Fruit fly (Drosophila melanogaster) whole organism: ENCODE measurements around the gene Dredd.

Source experiments
- CG8478 ChIP-seq: fragments of >200 bp; optimal IDR thresholded peaks from 2 replicates; lab custom pipeline; 2018; ENCODE audit warnings: inconsistent platforms
- Dll ChIP-seq: fragments of >200 bp; optimal IDR thresholded peaks from 2 replicates; lab custom pipeline; 2017
- EcR ChIP-seq, 2 experiments: fragments of >200 bp; optimal IDR thresholded peaks; 2 replicates each; lab custom pipeline; 2017; ENCODE audit warnings: missing biosample characterization in 2 of 2, missing genetic modification characterization in 2 of 2, missing genetic modification reagents in 2 of 2
- pan ChIP-seq: fragments of >200 bp; optimal IDR thresholded peaks from 2 replicates; lab custom pipeline; 2017
- psq ChIP-seq: fragments of >200 bp; optimal IDR thresholded peaks from 2 replicates; lab custom pipeline; 2017
- usp ChIP-seq: fragments of >200 bp; optimal IDR thresholded peaks from 2 replicates; lab custom pipeline; 2017; ENCODE audit warnings: missing biosample characterization, missing genetic modification characterization, mixed read lengths

The Dredd gene

DNA sequence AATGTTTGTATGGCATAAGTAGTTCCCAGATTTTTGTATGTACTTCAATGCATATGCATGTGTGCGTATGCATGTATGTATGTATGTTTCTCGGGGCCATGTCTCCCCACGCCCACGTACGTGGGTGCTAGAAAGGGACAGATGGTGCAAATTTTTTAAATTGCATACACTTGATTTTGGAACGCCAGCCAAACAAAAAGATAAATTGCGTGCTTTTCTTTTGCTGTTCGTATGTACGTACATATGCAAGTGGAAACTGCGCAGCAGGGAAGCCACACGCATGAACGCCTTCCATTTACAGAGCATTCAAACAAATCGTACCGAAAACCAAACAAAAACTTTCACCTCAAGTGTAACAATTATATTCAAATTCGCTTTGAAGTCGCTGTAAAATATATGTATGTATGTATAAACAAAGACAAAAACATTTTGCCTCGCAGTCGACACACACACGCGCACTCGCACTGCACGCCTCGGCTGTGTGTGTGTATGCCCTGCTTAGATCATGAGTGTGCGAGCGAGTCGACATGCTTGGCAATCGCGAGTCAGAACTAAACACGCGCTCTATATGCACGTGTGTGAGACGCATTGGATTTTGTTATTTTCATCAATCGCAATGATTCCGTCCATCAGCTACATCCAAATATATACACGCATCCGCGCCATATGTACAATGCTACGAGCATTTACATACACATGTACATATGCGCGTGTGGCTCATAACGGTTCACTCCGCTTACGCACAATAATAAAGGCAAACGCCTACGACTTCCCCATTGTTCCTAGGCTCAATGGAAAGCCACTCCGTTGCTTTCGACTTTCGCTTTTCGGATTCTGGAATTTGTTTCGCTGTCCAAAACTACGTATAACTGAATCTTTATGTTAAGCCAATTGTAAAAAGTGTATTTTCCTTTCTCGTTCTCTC is 1.5 kb upstream of the Dredd start:
- TF ChIP-seq psq = no peak
- no peak for TF ChIP-seq Dll (lab: Kevin White, UChicago)
- TF ChIP-seq EcR (GFP tag; optimal IDR thresholded peaks at IDR 0.05; lab: Kevin White, UChicago) = no peak
- peak; percentile 29 for TF ChIP-seq CG8478

DNA sequence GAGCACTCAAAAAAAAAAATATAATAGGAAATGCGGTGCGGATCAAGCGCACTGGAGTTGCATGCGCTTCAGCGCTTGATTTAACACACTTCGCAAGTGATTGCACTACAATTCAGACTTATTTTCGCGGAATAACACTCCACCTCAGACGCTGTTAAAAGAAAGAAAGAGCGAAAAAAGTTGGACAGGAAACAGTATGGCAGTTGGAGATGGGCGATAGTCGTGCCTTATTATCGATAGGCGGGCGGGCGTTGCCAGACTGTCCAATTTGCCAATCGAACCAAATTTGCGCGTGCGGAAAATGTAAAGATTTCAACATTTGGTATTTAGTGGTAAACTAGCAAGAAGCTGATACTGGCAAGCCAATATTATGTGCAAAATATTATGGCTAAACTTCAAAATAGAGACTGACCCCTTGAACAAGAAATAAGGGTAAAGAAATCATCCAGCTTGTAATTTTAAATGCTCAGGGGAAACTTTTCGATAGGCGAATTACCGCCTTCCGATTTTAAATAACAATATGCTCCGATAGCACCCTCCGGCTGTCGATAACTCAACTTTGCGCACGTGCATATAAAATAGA is 6.0 kb downstream of the Dredd start, which contains the start of the genes RpL36 and Mybbp1A:
RpL36 (minus strand) TSS at position 245 of the 583 bp plus-strand sequence.
Mybbp1A (plus strand) TSS at position 535 of the 583 bp plus-strand sequence.
- TF ChIP-seq CG8478 (no peak), usp (GFP tag; lab: Kevin White, UChicago) (no peak), Dll (lab: Kevin White, UChicago) (no peak), psq (no peak), EcR (GFP tag; optimal IDR thresholded peaks at IDR 0.05; lab: Kevin White, UChicago) (no peak), pan (lab: Kevin White, UChicago) (no peak)

DNA sequence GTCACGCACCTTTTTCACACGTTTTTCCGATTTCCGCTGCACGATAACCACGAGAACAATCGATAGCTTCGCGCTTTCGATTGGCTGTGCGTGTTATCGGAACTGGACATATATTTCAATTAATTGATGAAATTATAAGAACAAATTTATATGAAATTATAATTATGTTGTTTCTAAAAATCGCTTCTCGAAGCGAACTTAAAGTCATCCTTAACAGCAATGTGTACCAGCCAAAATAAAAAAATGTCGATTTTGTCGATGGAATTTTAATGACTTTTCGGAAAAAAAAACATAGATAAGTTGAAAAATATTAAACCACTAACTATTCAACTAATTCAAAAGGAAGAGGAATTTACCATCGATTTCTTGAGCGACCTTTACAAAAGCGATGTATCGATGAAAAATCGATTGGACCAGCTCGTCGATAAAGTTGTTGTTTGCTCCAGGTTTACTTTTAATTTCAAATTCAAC is 10.2 kb downstream of the Dredd start, which contains the start of the genes CG13364 and Hinfp:
CG13364 (minus strand) TSS at position 47 of the 471 bp plus-strand sequence.
Hinfp (plus strand) TSS at position 386 of the 471 bp plus-strand sequence.
- TF ChIP-seq psq = no peak
- TF ChIP-seq pan (lab: Kevin White, UChicago) = no peak
- TF ChIP-seq usp (GFP tag; lab: Kevin White, UChicago) = no peak
- no peak for TF ChIP-seq EcR (GFP tag; optimal IDR thresholded peaks at IDR 0.05; lab: Kevin White, UChicago)

DNA sequence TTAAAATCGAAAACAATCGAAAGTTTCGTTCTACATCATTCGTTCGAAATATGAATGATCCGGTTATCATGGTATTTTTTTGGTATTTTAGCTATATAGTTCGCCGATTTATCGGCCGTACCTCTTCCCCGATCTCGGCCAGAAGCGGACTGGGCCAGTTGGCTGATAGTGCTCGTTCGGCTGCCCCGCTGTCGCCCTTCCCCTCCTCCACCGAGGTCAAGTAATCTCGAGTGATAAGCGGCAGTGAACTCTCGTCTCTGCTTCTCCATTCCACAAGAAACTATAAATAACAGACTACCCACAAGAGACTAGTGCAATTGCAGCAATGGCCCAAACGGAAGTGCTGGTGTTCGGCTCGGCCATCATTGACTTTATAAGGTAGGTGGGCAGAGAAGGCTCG is 12.0 kb downstream of the Dredd start, which contains the start of gene CG13369:
CG13369 (plus strand) TSS at position 112 of the 400 bp plus-strand sequence.
- TF ChIP-seq psq (no peak), Dll (lab: Kevin White, UChicago) (no peak), pan (lab: Kevin White, UChicago) (no peak), CG8478 (no peak), EcR (GFP tag; optimal IDR thresholded peaks at IDR 0.05; lab: Kevin White, UChicago) (no peak), usp (GFP tag; lab: Kevin White, UChicago) (no peak)

DNA sequence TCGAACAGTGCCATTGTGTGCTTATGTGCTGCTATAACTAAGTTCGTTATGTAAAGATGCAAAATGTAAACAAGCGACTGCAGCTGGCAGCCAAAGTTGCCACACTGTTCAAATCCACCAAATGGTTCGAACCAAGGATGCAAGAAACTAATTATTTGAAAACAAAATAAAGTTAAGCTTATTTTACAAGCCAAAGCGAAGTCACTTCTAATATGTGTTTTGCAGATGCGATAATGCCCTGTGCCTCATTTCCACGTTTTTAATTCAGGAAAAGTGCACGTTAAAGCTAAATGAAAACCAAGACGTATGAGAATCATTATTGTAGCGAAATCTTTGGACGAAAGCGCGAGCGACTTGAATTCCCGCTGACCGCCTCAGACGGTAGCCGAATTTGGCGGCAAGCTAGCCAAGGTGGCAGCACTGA is 14.2 kb downstream of the Dredd start, which contains the start of the genes CG13365 and Vsp37A:
CG13365 (minus strand) TSS at position 84 of the 424 bp plus-strand sequence.
Vsp37A (plus strand) TSS at position 399 of the 424 bp plus-strand sequence.
- TF ChIP-seq usp (GFP tag; lab: Kevin White, UChicago) (no peak), pan (lab: Kevin White, UChicago) (no peak), CG8478 (no peak), Dll (lab: Kevin White, UChicago) (no peak), psq (no peak), EcR (GFP tag; optimal IDR thresholded peaks at IDR 0.05; lab: Kevin White, UChicago) (no peak)

DNA sequence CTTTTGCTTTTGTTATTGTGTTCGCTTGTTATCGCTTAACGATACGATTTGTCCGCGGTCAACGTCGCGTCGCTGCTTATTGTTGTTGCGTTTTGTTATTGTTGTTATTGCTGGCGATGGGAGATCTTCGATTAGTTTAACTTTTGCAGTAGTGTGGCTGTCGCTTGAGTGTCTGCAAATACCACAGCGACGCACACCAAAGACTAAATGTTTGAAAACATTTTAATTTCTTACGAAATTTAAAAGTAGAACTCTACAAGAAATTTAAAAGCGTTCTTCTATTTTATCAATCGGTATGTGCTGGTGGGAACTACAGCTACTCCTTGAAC is 15.3 kb downstream of the Dredd start, which contains the start of gene spdi:
spdi (minus strand) TSS at position 94 of the 329 bp plus-strand sequence.
- TF ChIP-seq CG8478 (no peak), usp (GFP tag; lab: Kevin White, UChicago) (no peak), pan (lab: Kevin White, UChicago) (no peak), EcR (GFP tag; optimal IDR thresholded peaks at IDR 0.05; lab: Kevin White, UChicago) (no peak), Dll (lab: Kevin White, UChicago) (no peak), psq (no peak)

DNA sequence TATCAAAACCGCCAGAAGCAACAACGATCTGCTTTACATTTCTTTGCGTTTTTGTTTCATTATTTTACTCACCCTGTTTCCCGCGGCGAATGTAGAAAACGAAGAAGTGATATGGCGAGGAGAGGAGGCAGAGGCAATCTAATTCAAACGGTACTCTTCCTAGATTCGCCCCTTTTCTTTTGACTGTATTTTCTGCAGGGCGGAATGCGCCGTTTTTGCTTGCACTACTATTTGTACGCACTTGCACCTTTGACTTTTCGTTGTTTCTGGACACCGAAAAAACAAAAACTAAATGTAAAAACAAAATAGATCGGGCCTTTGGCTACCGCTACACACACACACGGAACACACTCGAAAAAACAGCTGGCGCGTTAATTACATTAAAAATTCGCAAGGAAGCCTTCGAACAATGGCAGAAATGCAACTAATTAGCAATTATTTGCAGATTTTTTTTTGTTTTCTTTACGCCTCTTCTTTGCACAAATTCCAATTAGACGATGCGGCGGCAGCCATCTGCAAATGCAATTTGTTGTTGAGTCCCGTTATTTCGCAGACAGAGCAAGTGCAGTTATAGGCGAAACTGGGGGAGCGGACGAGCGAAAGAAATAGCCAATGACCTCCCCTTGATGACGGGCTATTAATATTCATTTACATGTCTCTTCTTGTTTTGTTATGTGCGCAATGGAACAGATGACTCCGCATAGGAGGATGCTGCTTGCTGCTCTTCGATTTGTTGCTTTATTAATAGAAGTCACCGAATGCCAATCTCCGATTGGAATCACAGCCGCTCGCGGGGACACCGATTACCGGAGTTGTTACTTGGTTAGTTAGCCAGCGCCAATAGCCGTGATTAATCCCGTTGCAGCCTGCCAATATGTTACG is 15.9 kb downstream of the Dredd start:
- TF ChIP-seq EcR (GFP tag; optimal IDR thresholded peaks at IDR 0.05; lab: Kevin White, UChicago) (peak in 1 of 2 experiments; percentile 59), CG8478 (no peak)

DNA sequence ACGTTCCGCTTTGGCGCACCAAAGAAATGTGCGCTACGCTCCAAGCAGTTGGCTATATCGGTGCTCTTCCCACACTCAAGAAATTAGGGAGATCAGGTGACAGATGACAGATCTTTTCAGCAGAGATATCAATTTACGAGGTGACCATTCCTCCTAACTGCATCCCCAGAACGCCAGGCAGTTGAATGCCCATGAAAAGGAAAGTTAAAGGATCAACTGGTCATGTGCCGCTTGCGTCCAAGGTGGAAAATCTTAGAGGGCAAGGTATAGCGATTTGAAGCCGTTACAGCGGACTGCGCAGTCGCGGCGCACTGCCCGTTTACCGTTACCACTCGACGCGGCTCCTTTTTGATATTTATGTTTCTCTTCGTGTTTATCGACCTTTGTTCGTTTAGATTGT is 16.8 kb downstream of the Dredd start:
- no peak for TF ChIP-seq CG8478
- TF ChIP-seq usp (GFP tag; lab: Kevin White, UChicago) = no peak
- no peak for TF ChIP-seq pan (lab: Kevin White, UChicago)
- no peak for TF ChIP-seq Dll (lab: Kevin White, UChicago)
- no peak for TF ChIP-seq psq
- no peak for TF ChIP-seq EcR (GFP tag; optimal IDR thresholded peaks at IDR 0.05; lab: Kevin White, UChicago)

DNA sequence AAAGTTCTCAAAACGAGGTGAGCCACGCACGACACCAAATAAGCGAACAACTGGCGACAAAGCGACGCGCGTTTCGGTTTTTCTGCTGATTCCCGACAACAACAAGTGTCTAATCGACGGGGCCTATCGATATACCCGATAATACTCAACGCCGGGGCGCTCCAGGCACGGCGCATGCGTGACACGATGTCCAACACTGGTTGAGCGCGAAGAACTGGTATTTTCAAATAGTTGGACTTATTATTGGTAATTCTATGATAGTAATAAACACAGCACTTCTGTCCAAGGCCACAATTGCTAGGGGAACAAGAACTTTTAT is 17.9 kb downstream of the Dredd start:
- TF ChIP-seq EcR (GFP tag; optimal IDR thresholded peaks at IDR 0.05; lab: Kevin White, UChicago) = no peak
- TF ChIP-seq usp (GFP tag; lab: Kevin White, UChicago) = no peak
- no peak for TF ChIP-seq pan (lab: Kevin White, UChicago)
- TF ChIP-seq psq = no peak
- no peak for TF ChIP-seq CG8478
- no peak for TF ChIP-seq Dll (lab: Kevin White, UChicago)

DNA sequence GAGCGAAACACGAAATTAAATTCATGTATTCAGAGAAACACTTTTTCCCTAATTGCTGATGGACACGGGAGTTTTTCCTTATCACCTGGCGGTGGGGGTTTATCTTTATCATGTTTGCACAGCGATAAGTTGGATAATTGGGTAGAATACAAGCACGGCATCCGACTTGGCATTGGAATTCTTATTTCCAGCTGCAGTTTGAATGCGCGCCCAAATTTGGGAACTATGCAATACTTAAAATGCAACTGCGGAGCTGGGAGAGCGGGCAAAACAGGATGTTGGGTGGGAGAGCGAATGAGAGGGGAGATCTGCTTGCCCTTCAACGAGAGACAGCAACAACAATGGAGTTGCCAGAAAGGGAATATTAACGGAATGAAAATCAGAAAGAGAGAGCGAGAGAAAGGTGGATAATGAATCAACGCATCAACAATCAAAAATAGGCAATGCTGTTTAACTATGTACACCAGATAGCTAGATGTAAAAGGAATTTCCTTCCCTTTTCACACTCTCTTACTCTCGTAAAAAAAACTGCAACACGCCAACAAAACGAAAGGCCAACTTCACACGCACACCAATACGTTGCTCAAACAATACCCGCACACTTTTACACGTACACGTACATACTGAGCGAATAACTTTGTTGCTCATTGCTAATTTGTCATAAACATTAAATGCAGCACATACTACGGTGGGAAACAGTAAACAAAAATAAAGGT is 18.4 kb downstream of the Dredd start:
- TF ChIP-seq usp (GFP tag; lab: Kevin White, UChicago) (no peak), Dll (lab: Kevin White, UChicago) (no peak), EcR (GFP tag; optimal IDR thresholded peaks at IDR 0.05; lab: Kevin White, UChicago) (no peak), pan (lab: Kevin White, UChicago) (no peak), psq (no peak), CG8478 (no peak)
